Worm (Caenorhabditis elegans) whole organism, L4 larva: ENCODE data around the gene lys-2.

Experiments
- D1046.2 ChIP-seq: fragments of 200-800 bp; sonication (Bioruptor generic); IDR thresholded peaks from 2 replicates; pipeline ENCODE4 v1.3.6; 2022; ENCODE audit warnings: missing genetic modification characterization, missing compliant biosample characterization
- F10B5.3 ChIP-seq: sonication (generic microtip); optimal IDR thresholded peaks from 2 replicates; lab custom pipeline; 2016; ENCODE audit warnings: mild to moderate bottlenecking, missing genetic modification characterization, missing compliant biosample characterization
- F37D6.2 ChIP-seq: sonication (generic microtip); optimal IDR thresholded peaks from 2 replicates; lab custom pipeline; 2016; ENCODE audit warnings: mild to moderate bottlenecking, missing genetic modification characterization, missing compliant biosample characterization
- F44E2.7 ChIP-seq: fragments of 200-800 bp; sonication (Bioruptor generic); IDR thresholded peaks from 2 replicates; pipeline ENCODE4 v2.1.2; 2022; ENCODE audit warnings: missing genetic modification characterization, missing compliant biosample characterization
- Y48G9A.11 ChIP-seq: fragments of 200-800 bp; sonication (Bioruptor generic); IDR thresholded peaks from 2 replicates; pipeline ENCODE4 v1.3.6; 2022; ENCODE audit warnings: missing genetic modification reagents, missing genetic modification characterization, missing compliant biosample characterization
- ZK337.2 ChIP-seq: fragments of 200-800 bp; sonication (Bioruptor generic); IDR thresholded peaks from 2 replicates; pipeline ENCODE4 v1.3.6; 2022; ENCODE audit warnings: missing genetic modification reagents, missing genetic modification characterization, missing compliant biosample characterization
- ceh-28 ChIP-seq: fragments of 150-350 bp; optimal IDR thresholded peaks from 2 replicates; lab custom pipeline; 2014; ENCODE audit warnings: missing biosample characterization, missing genetic modification reagents, missing genetic modification characterization
- ceh-32 ChIP-seq: sonication (generic microtip); optimal IDR thresholded peaks from 2 replicates; lab custom pipeline; 2016; ENCODE audit warnings: mild to moderate bottlenecking, missing genetic modification characterization, missing compliant biosample characterization; ENCODE audit not compliant: poor library complexity
- ceh-82 ChIP-seq: sonication (generic microtip); optimal IDR thresholded peaks from 2 replicates; lab custom pipeline; 2017; ENCODE audit warnings: missing biosample characterization, missing genetic modification characterization
- ces-1 ChIP-seq: fragments of 150-350 bp; sonication (generic microtip); optimal IDR thresholded peaks from 4 replicates; lab custom pipeline; 2014; ENCODE audit warnings: missing biosample characterization, missing genetic modification reagents, missing genetic modification characterization
- cey-2 ChIP-seq: sonication (generic microtip); optimal IDR thresholded peaks from 3 replicates; lab custom pipeline; 2017; ENCODE audit warnings: missing genetic modification characterization, mild to moderate bottlenecking, missing compliant biosample characterization, antibody characterized with exemption, borderline replicate concordance; ENCODE audit not compliant: insufficient read depth
- dmd-6 ChIP-seq: fragments of 200-800 bp; sonication (Bioruptor generic); IDR thresholded peaks from 2 replicates; pipeline ENCODE4 v1.3.6; 2022; ENCODE audit warnings: missing genetic modification reagents, missing genetic modification characterization, missing compliant biosample characterization
- dmd-9 ChIP-seq: fragments of 200-800 bp; sonication (Bioruptor generic); IDR thresholded peaks from 2 replicates; pipeline ENCODE4 v1.3.6; 2022; ENCODE audit warnings: missing genetic modification reagents, missing genetic modification characterization, missing compliant biosample characterization
- dpl-1 ChIP-seq: fragments of 150-350 bp; optimal IDR thresholded peaks from 2 replicates; lab custom pipeline; 2014; ENCODE audit warnings: missing biosample characterization, missing genetic modification reagents, missing genetic modification characterization
- fkh-10 ChIP-seq: fragments of 150-350 bp; optimal IDR thresholded peaks from 2 replicates; lab custom pipeline; 2014; ENCODE audit warnings: missing biosample characterization, missing genetic modification reagents, missing genetic modification characterization
- hlh-11 ChIP-seq: fragments of 200-800 bp; sonication (Bioruptor generic); optimal IDR thresholded peaks from 2 replicates; lab custom pipeline; 2018; ENCODE audit warnings: mild to moderate bottlenecking, missing genetic modification characterization, missing compliant biosample characterization
- hmg-1.1 ChIP-seq: fragments of 200-800 bp; sonication (Bioruptor generic); IDR thresholded peaks from 2 replicates; pipeline ENCODE4 v1.3.6; 2022; ENCODE audit warnings: missing genetic modification reagents, missing genetic modification characterization, missing compliant biosample characterization
- lin-15B ChIP-seq: fragments of 150-350 bp; sonication (generic microtip); optimal IDR thresholded peaks from 3 replicates; lab custom pipeline; 2014; ENCODE audit warnings: missing biosample characterization, missing genetic modification characterization
- madf-9 ChIP-seq: fragments of 200-800 bp; sonication (Bioruptor generic); conservative IDR thresholded peaks from 2 replicates; pipeline ENCODE4 v1.3.6; 2022; ENCODE audit warnings: missing genetic modification reagents, missing genetic modification characterization, missing compliant biosample characterization
- mdl-1 ChIP-seq, 2 experiments: fragments of 150-350 bp in 1 of 2; sonication (generic microtip) in 1 of 2; optimal IDR thresholded peaks; 2 replicates each; lab custom pipeline; 2014 to 2017; ENCODE audit warnings: missing biosample characterization in 2 of 2, missing genetic modification characterization in 2 of 2
- mes-2 ChIP-seq: sonication (generic microtip); optimal IDR thresholded peaks from 2 replicates; lab custom pipeline; 2016; ENCODE audit warnings: missing genotype, mild to moderate bottlenecking, missing genetic modification characterization, missing compliant biosample characterization; ENCODE audit not compliant: poor library complexity, severe bottlenecking
- mxl-2 ChIP-seq: fragments of 200-800 bp; sonication (Bioruptor generic); conservative IDR thresholded peaks from 2 replicates; pipeline ENCODE4 v1.3.6; 2022; ENCODE audit warnings: missing genetic modification reagents, missing genetic modification characterization, missing compliant biosample characterization
- nhr-11 ChIP-seq: fragments of 150-350 bp; optimal IDR thresholded peaks from 2 replicates; lab custom pipeline; 2014; ENCODE audit warnings: missing biosample characterization, missing genetic modification characterization
- nhr-237 ChIP-seq: sonication (generic microtip); optimal IDR thresholded peaks from 2 replicates; lab custom pipeline; 2017; ENCODE audit warnings: missing biosample characterization, missing genetic modification characterization
- nhr-25 ChIP-seq: sonication (generic microtip); optimal IDR thresholded peaks from 2 replicates; lab custom pipeline; 2017; ENCODE audit warnings: missing genetic modification characterization, mild to moderate bottlenecking, missing compliant biosample characterization, antibody characterized with exemption, moderate library complexity, borderline replicate concordance; ENCODE audit not compliant: insufficient read depth
- nhr-28 ChIP-seq: fragments of 150-350 bp; optimal IDR thresholded peaks from 2 replicates; lab custom pipeline; 2014; ENCODE audit warnings: missing biosample characterization, missing genetic modification characterization
- nhr-42 ChIP-seq: fragments of 200-800 bp; sonication (Bioruptor generic); IDR thresholded peaks from 2 replicates; pipeline ENCODE4 v1.3.6; 2022; ENCODE audit warnings: missing genetic modification characterization, missing compliant biosample characterization
- nhr-48 ChIP-seq: sonication (generic microtip); optimal IDR thresholded peaks from 2 replicates; lab custom pipeline; 2016; ENCODE audit warnings: mild to moderate bottlenecking, missing genetic modification characterization, missing compliant biosample characterization
- nhr-77 ChIP-seq: fragments of 150-350 bp; optimal IDR thresholded peaks from 2 replicates; lab custom pipeline; 2014; ENCODE audit warnings: missing biosample characterization, missing genetic modification characterization
- rbr-2 ChIP-seq: sonication (generic microtip); optimal IDR thresholded peaks from 2 replicates; lab custom pipeline; 2016; ENCODE audit warnings: missing genotype, missing genetic modification characterization, missing compliant biosample characterization
- set-16 ChIP-seq: fragments of 200-800 bp; sonication (Bioruptor generic); IDR thresholded peaks from 2 replicates; pipeline ENCODE4 v1.3.6; 2022; ENCODE audit warnings: missing genetic modification reagents, missing genetic modification characterization, missing compliant biosample characterization
- unc-62 ChIP-seq, 3 experiments: fragments of 150-350 bp in 1 of 3; sonication (generic microtip); optimal IDR thresholded peaks in 2 of 3; peaks in 1 of 3; 1 replicate in 1 of 3; 2 replicates in 2 of 3; lab custom pipeline; 2014 to 2017; ENCODE audit warnings: missing biosample characterization in 3 of 3, missing genetic modification characterization in 3 of 3, missing genetic modification reagents in 3 of 3, missing genotype in 1 of 3
- vab-7 ChIP-seq: fragments of 200-800 bp; sonication (Bioruptor generic); IDR thresholded peaks from 2 replicates; pipeline ENCODE4 v1.3.6; 2022; ENCODE audit warnings: missing genetic modification reagents, missing genetic modification characterization, missing compliant biosample characterization
- zag-1 ChIP-seq: fragments of 150-350 bp; optimal IDR thresholded peaks from 2 replicates; lab custom pipeline; 2014; ENCODE audit warnings: missing biosample characterization, missing genetic modification characterization
- zfp-2 ChIP-seq: sonication (generic microtip); optimal IDR thresholded peaks from 2 replicates; lab custom pipeline; 2016; ENCODE audit warnings: mild to moderate bottlenecking, missing genetic modification characterization, missing compliant biosample characterization
- zip-11 ChIP-seq: fragments of 200-800 bp; sonication (Bioruptor generic); IDR thresholded peaks from 2 replicates; pipeline ENCODE4 v1.3.6; 2022; ENCODE audit warnings: missing genetic modification characterization, missing compliant biosample characterization
- zip-2 ChIP-seq: fragments of 150-350 bp; optimal IDR thresholded peaks from 2 replicates; lab custom pipeline; 2014; ENCODE audit warnings: missing biosample characterization, missing genetic modification characterization
- ztf-7 ChIP-seq: fragments of 150-350 bp; optimal IDR thresholded peaks from 2 replicates; lab custom pipeline; 2014; ENCODE audit warnings: missing biosample characterization, missing genetic modification characterization

Gene lys-2

ce11 chrV:10273837-10274236 is 7.4 kb downstream of the lys-2 start (continued):
- peak; percentile 64 for TF ChIP-seq F37D6.2 (tag; lab: Kevin White, UChicago)
- TF ChIP-seq ceh-28 (tag; lab: Kevin White, UChicago), result peak; percentile 62
- TF ChIP-seq F44E2.7, result no peak
- no peak for TF ChIP-seq ces-1 (GFP tag; lab: Kevin White, UChicago)
- no peak for TF ChIP-seq lin-15B
- no peak for TF ChIP-seq zfp-2 (tag; lab: Kevin White, UChicago)
- no peak for TF ChIP-seq nhr-48 (tag; lab: Kevin White, UChicago)
- TF ChIP-seq dmd-9 (GFP tag; lab: Robert Waterston, UW), result no peak
- TF ChIP-seq rbr-2, result peak; percentile 49
- no peak for TF ChIP-seq ztf-7
- peak in 1 of 2 experiments; percentile 99 for TF ChIP-seq unc-62 (GFP tag; optimal IDR thresholded peaks at IDR 0.05 in 1 of 2; lab: Kevin White, UChicago)
- TF ChIP-seq unc-62 (tag; optimal IDR thresholded peaks at IDR 0.05; lab: Kevin White, UChicago), result no peak
- TF ChIP-seq zag-1, result no peak
- no peak for TF ChIP-seq nhr-237 (tag; lab: Kevin White, UChicago)
- no peak for TF ChIP-seq dpl-1
- TF ChIP-seq cey-2 (tag; lab: Kevin White, UChicago), result no peak
- no peak for TF ChIP-seq zip-11
- TF ChIP-seq zip-2, result no peak
- TF ChIP-seq mdl-1 (tag; optimal IDR thresholded peaks at IDR 0.05; lab: Kevin White, UChicago), result peak in 1 of 2 experiments; percentile 4
- TF ChIP-seq hmg-1.1, result peak; percentile 76; the same call in 1 of the 2 replicates
- no peak for TF ChIP-seq mes-2 (tag; lab: Kevin White, UChicago)
- TF ChIP-seq nhr-28 (tag; lab: Kevin White, UChicago), result no peak
- TF ChIP-seq ceh-32, result no peak
- no peak for TF ChIP-seq nhr-25 (tag; lab: Kevin White, UChicago)
- no peak for TF ChIP-seq ZK337.2 (GFP tag; lab: Robert Waterston, UW)

- no peak for TF ChIP-seq nhr-42 (GFP tag; lab: Robert Waterston, UW)
- TF ChIP-seq dmd-6, result no peak
- no peak for TF ChIP-seq nhr-77 (tag; lab: Kevin White, UChicago)
- no peak for TF ChIP-seq fkh-10
- TF ChIP-seq hlh-11 (tag; lab: Kevin White, UChicago), result no peak
- TF ChIP-seq F10B5.3 (tag; lab: Kevin White, UChicago), result no peak
- TF ChIP-seq nhr-11 (tag; lab: Kevin White, UChicago), result no peak
- TF ChIP-seq mxl-2 (GFP tag; lab: Robert Waterston, UW), result no peak
- TF ChIP-seq D1046.2 (GFP tag; lab: Robert Waterston, UW), result no peak
- TF ChIP-seq madf-9 (GFP tag; lab: Robert Waterston, UW), result no peak
- no peak for TF ChIP-seq F44E2.7
- TF ChIP-seq Y48G9A.11 (GFP tag; lab: Robert Waterston, UW), result no peak
- no peak for TF ChIP-seq ceh-82 (tag; lab: Kevin White, UChicago)
- no peak for TF ChIP-seq rbr-2
- TF ChIP-seq F37D6.2 (tag; lab: Kevin White, UChicago), result no peak
- TF ChIP-seq set-16 (GFP tag; lab: Robert Waterston, UW), result no peak
Observed at ce11 chrV:10270214-10270613, 11.1 kb downstream of the lys-2 start, which contains the start of gene ric-4. Gene ric-4, minus strand, starts transcription at chrV:10270314.

- peak; percentile 54 for TF ChIP-seq ces-1 (GFP tag; lab: Kevin White, UChicago)
- no peak for TF ChIP-seq zfp-2 (tag; lab: Kevin White, UChicago)
- TF ChIP-seq vab-7 (GFP tag; lab: Robert Waterston, UW), result no peak
Observed at ce11 chrV:10266050-10266449, 15.2 kb downstream of the lys-2 start.
